Worm (Caenorhabditis elegans) whole organism, L2 larva: Measurements from ENCODE around the gene dpf-5.

ENCODE experiments used
- ama-1 ChIP-seq: fragments of 150-350 bp; optimal IDR thresholded peaks from 2 replicates; lab custom pipeline; 2018; ENCODE audit warnings: inconsistent platforms
- blmp-1 ChIP-seq: sonication (generic microtip); optimal IDR thresholded peaks from 2 replicates; lab custom pipeline; 2017; ENCODE audit warnings: missing genetic modification characterization, mild to moderate bottlenecking, missing compliant biosample characterization, antibody characterized with exemption, moderate library complexity; ENCODE audit not compliant: insufficient read depth
- ceh-82 ChIP-seq: fragments of 150-350 bp; optimal IDR thresholded peaks from 2 replicates; lab custom pipeline; 2014; ENCODE audit warnings: missing biosample characterization, missing genetic modification characterization
- elt-1 ChIP-seq: fragments of 150-350 bp; optimal IDR thresholded peaks from 2 replicates; lab custom pipeline; 2014; ENCODE audit warnings: missing biosample characterization, missing genetic modification characterization
- elt-3 ChIP-seq: sonication (generic microtip); optimal IDR thresholded peaks from 2 replicates; lab custom pipeline; 2017; ENCODE audit warnings: missing biosample characterization, missing genetic modification characterization
- fos-1 ChIP-seq: fragments of 150-350 bp; optimal IDR thresholded peaks from 2 replicates; lab custom pipeline; 2014; ENCODE audit warnings: missing biosample characterization, missing genetic modification characterization
- mdl-1 ChIP-seq, 2 experiments: fragments of 150-350 bp in 1 of 2; sonication (generic microtip) in 1 of 2; optimal IDR thresholded peaks; 2 replicates each; lab custom pipeline; 2017; ENCODE audit warnings: missing biosample characterization in 2 of 2, missing genetic modification characterization in 2 of 2
- nhr-12 ChIP-seq: fragments of 150-350 bp; optimal IDR thresholded peaks from 2 replicates; lab custom pipeline; 2014; ENCODE audit warnings: missing biosample characterization, missing genetic modification characterization
- nhr-129 ChIP-seq: fragments of 150-350 bp; optimal IDR thresholded peaks from 2 replicates; lab custom pipeline; 2014; ENCODE audit warnings: missing biosample characterization, missing genetic modification characterization
- nhr-23 ChIP-seq: fragments of 150-350 bp; optimal IDR thresholded peaks from 2 replicates; lab custom pipeline; 2014; ENCODE audit warnings: missing biosample characterization, missing genetic modification reagents, missing genetic modification characterization
- nhr-77 ChIP-seq: fragments of 150-350 bp; optimal IDR thresholded peaks from 2 replicates; lab custom pipeline; 2014; ENCODE audit warnings: missing biosample characterization, missing genetic modification characterization
- unc-62 ChIP-seq: fragments of 150-350 bp; optimal IDR thresholded peaks from 2 replicates; lab custom pipeline; 2014; ENCODE audit warnings: missing biosample characterization, missing genetic modification reagents, missing genetic modification characterization
- zag-1 ChIP-seq: fragments of 150-350 bp; optimal IDR thresholded peaks from 2 replicates; lab custom pipeline; 2014; ENCODE audit warnings: missing biosample characterization, missing genetic modification characterization

DNA sequence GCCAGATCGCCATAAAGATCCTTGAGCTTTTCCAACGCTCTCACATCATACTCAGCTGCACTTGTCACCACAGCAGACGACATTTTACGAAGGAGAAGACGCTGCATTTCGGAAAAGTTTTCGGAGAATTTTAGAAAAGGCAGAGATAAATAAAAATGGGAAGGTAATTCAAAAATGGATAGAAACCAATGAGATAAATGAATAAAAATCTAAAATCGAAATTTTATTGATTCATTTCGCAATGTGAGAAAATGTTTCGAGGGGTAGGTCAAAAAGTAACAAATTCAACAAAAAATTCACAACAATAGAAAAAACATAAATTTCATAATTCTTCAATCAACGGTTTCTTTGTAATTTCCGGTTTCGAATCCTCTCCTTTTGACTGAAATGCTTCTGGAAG is at the start of gene dpf-5:
- TF ChIP-seq nhr-129, result no peak
- no peak for TF ChIP-seq unc-62 (GFP tag; lab: Kevin White, UChicago)
- TF ChIP-seq blmp-1 (tag; lab: Kevin White, UChicago), result no peak
- TF ChIP-seq nhr-23 (tag; lab: Kevin White, UChicago), result no peak
- no peak for TF ChIP-seq elt-3 (tag; lab: Kevin White, UChicago)
- no peak for TF ChIP-seq ceh-82
- TF ChIP-seq nhr-77 (tag; lab: Kevin White, UChicago), result no peak
- no peak for TF ChIP-seq nhr-12 (tag; lab: Kevin White, UChicago)
- no peak for TF ChIP-seq mdl-1 (tag; optimal IDR thresholded peaks at IDR 0.05; lab: Kevin White, UChicago)
- TF ChIP-seq zag-1 (tag; lab: Kevin White, UChicago), result no peak
- no peak for TF ChIP-seq elt-1 (tag; lab: Kevin White, UChicago)
- no peak for TF ChIP-seq ama-1 (lab: Kevin White, UChicago)
- no peak for TF ChIP-seq fos-1 (tag; lab: Kevin White, UChicago)
